Worm (Caenorhabditis elegans) whole organism, late embryonic: ENCODE measurements around the gene C25F9.12.

ENCODE experiments used
- C08G9.2 ChIP-seq: sonication (generic microtip); optimal IDR thresholded peaks from 2 replicates; lab custom pipeline; 2016; ENCODE audit warnings: mild to moderate bottlenecking, missing genetic modification characterization, moderate library complexity, missing compliant biosample characterization
- K02D7.2 ChIP-seq: sonication (generic microtip); optimal IDR thresholded peaks from 2 replicates; lab custom pipeline; 2017; ENCODE audit warnings: mild to moderate bottlenecking, missing genetic modification characterization, missing compliant biosample characterization
- T23F11.4 ChIP-seq: fragments of 200-800 bp; sonication (Bioruptor generic); optimal IDR thresholded peaks from 2 replicates; lab custom pipeline; 2018; ENCODE audit warnings: mild to moderate bottlenecking, missing genetic modification characterization, missing compliant biosample characterization
- ahr-1 ChIP-seq: sonication (generic microtip); optimal IDR thresholded peaks from 2 replicates; lab custom pipeline; 2016; ENCODE audit warnings: missing genetic modification characterization, missing compliant biosample characterization
- ceh-19 ChIP-seq: fragments of 200-800 bp; sonication (Bioruptor generic); optimal IDR thresholded peaks from 2 replicates; lab custom pipeline; 2018; ENCODE audit warnings: mild to moderate bottlenecking, missing genetic modification characterization, missing compliant biosample characterization
- ceh-2 ChIP-seq: sonication (generic microtip); optimal IDR thresholded peaks from 2 replicates; lab custom pipeline; 2016; ENCODE audit warnings: missing genotype, missing genetic modification characterization, missing compliant biosample characterization
- ceh-24 ChIP-seq: sonication (generic microtip); optimal IDR thresholded peaks from 2 replicates; lab custom pipeline; 2016; ENCODE audit warnings: mild to moderate bottlenecking, missing genetic modification characterization, missing compliant biosample characterization
- ceh-48 ChIP-seq: sonication (generic microtip); optimal IDR thresholded peaks from 2 replicates; lab custom pipeline; 2016; ENCODE audit warnings: missing genetic modification characterization, inconsistent platforms, missing compliant biosample characterization
- ceh-6 ChIP-seq: fragments of 200-800 bp; sonication (Bioruptor generic); optimal IDR thresholded peaks from 2 replicates; lab custom pipeline; 2018; ENCODE audit warnings: mild to moderate bottlenecking, missing genetic modification characterization, missing compliant biosample characterization
- ceh-9 ChIP-seq: sonication (generic microtip); optimal IDR thresholded peaks from 2 replicates; lab custom pipeline; 2016; ENCODE audit warnings: mild to moderate bottlenecking, missing genetic modification characterization, inconsistent platforms, missing compliant biosample characterization
- che-1 ChIP-seq: sonication (generic microtip); optimal IDR thresholded peaks from 2 replicates; lab custom pipeline; 2016; ENCODE audit warnings: mild to moderate bottlenecking, missing genetic modification characterization, missing compliant biosample characterization
- elt-2 ChIP-seq: sonication (generic microtip); optimal IDR thresholded peaks from 2 replicates; lab custom pipeline; 2016; ENCODE audit warnings: missing genetic modification reagents, missing genetic modification characterization, missing compliant biosample characterization
- eyg-1 ChIP-seq: sonication (generic microtip); optimal IDR thresholded peaks from 2 replicates; lab custom pipeline; 2016; ENCODE audit warnings: missing genotype, missing genetic modification characterization, missing compliant biosample characterization
- fkh-6 ChIP-seq: sonication (generic microtip); optimal IDR thresholded peaks from 2 replicates; lab custom pipeline; 2016; ENCODE audit warnings: missing genetic modification characterization, missing compliant biosample characterization
- gmeb-2 ChIP-seq: sonication (generic microtip); optimal IDR thresholded peaks from 2 replicates; lab custom pipeline; 2016; ENCODE audit warnings: missing genetic modification characterization, inconsistent platforms, missing compliant biosample characterization
- hlh-8 ChIP-seq: sonication (generic microtip); optimal IDR thresholded peaks from 2 replicates; lab custom pipeline; 2016; ENCODE audit warnings: missing genotype, missing genetic modification characterization, missing compliant biosample characterization
- mec-3 ChIP-seq: sonication (generic microtip); optimal IDR thresholded peaks from 2 replicates; lab custom pipeline; 2016; ENCODE audit warnings: borderline replicate concordance, missing genetic modification characterization, missing compliant biosample characterization
- nfya-1 ChIP-seq: sonication (generic microtip); optimal IDR thresholded peaks from 2 replicates; lab custom pipeline; 2017; ENCODE audit warnings: missing genetic modification characterization, mild to moderate bottlenecking, missing compliant biosample characterization, antibody characterized with exemption, moderate library complexity
- npax-4 ChIP-seq: sonication (generic microtip); optimal IDR thresholded peaks from 2 replicates; lab custom pipeline; 2016; ENCODE audit warnings: missing genetic modification characterization, missing compliant biosample characterization
- odd-2 ChIP-seq: sonication (generic microtip); optimal IDR thresholded peaks from 2 replicates; lab custom pipeline; 2017; ENCODE audit warnings: antibody characterized with exemption, mild to moderate bottlenecking, missing genetic modification characterization, missing compliant biosample characterization
- pat-9 ChIP-seq: fragments of 200-800 bp; sonication (Bioruptor generic); optimal IDR thresholded peaks from 2 replicates; lab custom pipeline; 2018; ENCODE audit warnings: mild to moderate bottlenecking, missing genetic modification characterization, moderate library complexity, missing compliant biosample characterization
- pax-1 ChIP-seq: fragments of 150-350 bp; optimal IDR thresholded peaks from 2 replicates; lab custom pipeline; 2014; ENCODE audit warnings: missing biosample characterization, missing genetic modification characterization
- pros-1 ChIP-seq: fragments of 150-350 bp; optimal IDR thresholded peaks from 2 replicates; lab custom pipeline; 2014; ENCODE audit warnings: missing biosample characterization, missing genetic modification reagents, missing genetic modification characterization
- ref-2 ChIP-seq: sonication (generic microtip); optimal IDR thresholded peaks from 2 replicates; lab custom pipeline; 2016; ENCODE audit warnings: missing genetic modification characterization, missing compliant biosample characterization
- sdc-2 ChIP-seq: sonication (generic microtip); optimal IDR thresholded peaks from 2 replicates; lab custom pipeline; 2016; ENCODE audit warnings: missing genotype, missing genetic modification characterization, missing compliant biosample characterization
- sox-2 ChIP-seq: fragments of 200-800 bp; sonication (Bioruptor generic); IDR thresholded peaks from 2 replicates; pipeline ENCODE4 v1.3.6; 2022; ENCODE audit warnings: missing genetic modification reagents, missing genetic modification characterization, missing compliant biosample characterization
- sox-4 ChIP-seq: sonication (generic microtip); optimal IDR thresholded peaks from 2 replicates; lab custom pipeline; 2017; ENCODE audit warnings: mild to moderate bottlenecking, missing genetic modification characterization, inconsistent platforms, missing compliant biosample characterization
- tbx-2 ChIP-seq: sonication (generic microtip); optimal IDR thresholded peaks from 2 replicates; lab custom pipeline; 2016; ENCODE audit warnings: missing genetic modification characterization, missing compliant biosample characterization
- unc-3 ChIP-seq, 2 experiments: fragments of 200-800 bp in 1 of 2; sonication (Bioruptor generic) in 1 of 2; sonication (generic microtip) in 1 of 2; conservative IDR thresholded peaks in 1 of 2; optimal IDR thresholded peaks in 1 of 2; 2 replicates each; pipeline versions ENCODE4 v1.3.6 to Lab custom; 2016 to 2022; ENCODE audit warnings: missing compliant biosample characterization in 2 of 2, missing genetic modification characterization in 2 of 2, missing genetic modification reagents in 1 of 2
- unc-55 ChIP-seq: sonication (generic microtip); optimal IDR thresholded peaks from 2 replicates; lab custom pipeline; 2017; ENCODE audit warnings: missing biosample characterization, missing genetic modification reagents, missing genetic modification characterization
- unc-86 ChIP-seq: sonication (generic microtip); optimal IDR thresholded peaks from 2 replicates; lab custom pipeline; 2016; ENCODE audit warnings: missing genetic modification characterization, missing compliant biosample characterization

Gene C25F9.12

DNA sequence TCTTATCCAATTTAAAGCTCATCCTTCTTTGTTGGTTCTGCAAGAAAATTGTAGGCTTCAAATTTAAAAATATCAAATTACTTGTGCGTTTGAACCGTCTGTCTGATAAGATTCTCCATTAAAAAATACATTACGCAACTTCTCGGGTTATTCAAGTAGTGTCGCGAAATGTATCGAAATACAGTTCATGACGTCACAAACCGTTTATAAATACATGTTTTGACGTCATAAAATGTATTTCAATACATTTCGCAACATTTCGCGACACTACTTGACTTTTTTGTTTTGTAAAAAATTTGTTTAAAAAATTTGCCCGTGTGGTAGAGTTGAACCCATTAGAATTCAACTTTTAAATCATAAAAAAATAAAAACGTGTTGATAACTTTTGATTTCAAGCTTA lies 40.8 kb upstream of the C25F9.12 start:
- TF ChIP-seq gmeb-2 (tag; lab: Kevin White, UChicago) (no peak), pros-1 (tag; lab: Kevin White, UChicago) (no peak)

DNA sequence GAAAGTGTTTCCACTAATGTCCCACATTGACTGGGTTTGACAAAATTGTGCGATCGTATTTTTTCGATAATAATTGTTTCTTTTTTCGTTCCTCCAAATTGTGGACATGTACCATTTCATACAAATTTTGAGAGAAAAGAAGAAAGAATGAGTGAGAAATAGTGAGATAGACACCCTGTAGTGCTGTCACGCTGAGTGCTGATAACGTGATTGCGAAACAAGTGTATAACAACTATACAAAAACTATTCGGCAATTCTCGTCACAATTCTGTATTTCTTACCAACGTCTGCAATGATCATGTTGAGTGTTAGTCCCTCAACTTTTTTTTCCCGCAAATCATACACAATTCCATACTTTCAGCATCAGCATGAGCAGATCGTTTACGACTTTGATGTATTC lies 33.6 kb upstream of the C25F9.12 start, which contains the start of gene C25F9.14:
Gene C25F9.14, plus strand, starts transcription at position 178 of the 400 bp plus-strand sequence.
- TF ChIP-seq fkh-6: no peak

DNA sequence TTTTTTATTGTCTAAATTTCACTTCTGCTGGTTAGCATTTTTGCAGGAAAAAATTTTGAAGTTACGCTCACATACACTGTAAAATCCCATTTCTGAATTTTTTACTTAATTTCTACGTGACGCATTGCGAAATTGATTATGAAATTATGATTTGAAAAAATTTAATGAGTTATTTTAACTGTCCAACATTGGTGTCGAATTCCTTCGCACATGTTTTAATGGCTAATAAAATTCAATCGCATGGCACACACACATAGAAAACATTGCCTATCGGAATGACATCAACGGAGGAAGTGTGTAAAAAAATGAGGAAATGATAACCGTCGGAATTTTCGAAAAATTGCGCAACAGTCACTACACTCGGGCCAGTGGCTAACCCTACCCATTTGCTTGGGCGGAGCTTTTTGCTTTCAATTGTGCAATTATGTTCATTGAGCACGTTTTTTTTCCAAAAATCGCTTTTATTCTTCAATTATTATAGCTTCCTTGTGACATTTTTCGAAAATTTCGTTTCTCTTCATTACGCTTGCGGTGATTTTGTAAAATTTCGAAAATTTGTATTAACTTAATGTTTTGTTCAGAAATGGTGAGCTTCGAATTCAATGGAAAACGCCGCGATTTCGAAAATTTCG lies 31.2 kb upstream of the C25F9.12 start, which contains the start of gene C25F9.16:
Gene C25F9.16, plus strand, starts transcription at position 582 of the 632 bp plus-strand sequence.
- TF ChIP-seq ceh-2 (tag; lab: Kevin White, UChicago): no peak
- TF ChIP-seq unc-3 (GFP tag; conservative IDR thresholded peaks at IDR 0.05; lab: Robert Waterston, UW): no peak
- TF ChIP-seq unc-3 (tag; optimal IDR thresholded peaks at IDR 0.05; lab: Kevin White, UChicago): no peak

DNA sequence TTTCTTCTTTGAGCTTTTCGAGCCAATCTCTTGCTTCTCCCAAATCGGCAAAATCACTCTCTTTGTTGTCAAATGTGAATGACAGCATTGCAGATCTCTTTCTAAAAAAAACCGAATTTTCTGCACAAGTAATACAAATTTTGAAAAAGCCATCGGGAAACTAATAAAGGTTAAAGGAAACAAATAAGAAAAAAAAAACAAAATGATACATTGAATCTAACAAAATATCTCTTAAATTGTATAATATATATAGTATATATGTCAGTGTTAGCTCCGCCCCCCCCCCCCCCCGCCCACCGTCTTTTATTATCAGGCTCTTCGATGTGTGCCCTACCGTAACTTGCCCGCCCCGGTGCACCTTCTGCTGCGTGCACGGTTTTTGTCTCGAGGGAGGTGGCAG lies 30.2 kb upstream of the C25F9.12 start, which contains the start of gene C25F9.11:
Gene C25F9.11, minus strand, starts transcription at position 101 of the 400 bp plus-strand sequence.
- TF ChIP-seq ahr-1 (tag; lab: Kevin White, UChicago) (no peak), sdc-2 (tag; lab: Kevin White, UChicago) (no peak), mec-3 (tag; lab: Kevin White, UChicago) (no peak), eyg-1 (tag; lab: Kevin White, UChicago) (no peak), odd-2 (no peak), nfya-1 (tag; lab: Kevin White, UChicago) (no peak), ceh-6 (GFP tag; lab: Kevin White, UChicago) (no peak), elt-2 (no peak), T23F11.4 (GFP tag; lab: Kevin White, UChicago) (no peak), ceh-24 (tag; lab: Kevin White, UChicago) (no peak), unc-55 (GFP tag; lab: Kevin White, UChicago) (no peak), ref-2 (tag; lab: Kevin White, UChicago) (no peak), ceh-19 (GFP tag; lab: Kevin White, UChicago) (no peak), sox-2 (GFP tag; lab: Robert Waterston, UW) (no peak), sox-4 (tag; lab: Kevin White, UChicago) (no peak), unc-3 (GFP tag; conservative IDR thresholded peaks at IDR 0.05; lab: Robert Waterston, UW) (no peak), unc-3 (tag; optimal IDR thresholded peaks at IDR 0.05; lab: Kevin White, UChicago) (no peak), C08G9.2 (tag; lab: Kevin White, UChicago) (no peak)

DNA sequence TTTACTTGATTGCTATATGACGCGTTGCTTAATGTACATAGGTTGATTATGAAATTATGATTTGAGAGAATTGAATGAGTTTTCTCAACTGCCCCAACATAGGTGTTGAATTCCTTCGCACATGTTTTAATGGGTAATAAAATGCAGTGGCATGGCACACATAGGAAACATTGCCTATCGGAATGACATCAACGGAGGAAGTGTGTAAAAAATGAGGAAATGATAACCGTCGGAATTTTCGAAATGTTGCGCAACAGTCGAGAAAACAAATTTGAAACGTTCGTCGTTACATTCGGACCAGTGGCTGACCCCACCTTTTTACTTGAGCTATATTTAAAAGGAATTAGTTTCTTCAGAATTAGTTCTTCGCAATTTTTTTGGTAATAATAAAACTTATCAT lies 29.3 kb upstream of the C25F9.12 start:
- TF ChIP-seq pax-1 (tag; lab: Kevin White, UChicago): no peak
- no peak for TF ChIP-seq che-1 (tag; lab: Kevin White, UChicago)
- no peak for TF ChIP-seq ceh-9 (tag; lab: Kevin White, UChicago)
- TF ChIP-seq npax-4 (tag; lab: Kevin White, UChicago): no peak

DNA sequence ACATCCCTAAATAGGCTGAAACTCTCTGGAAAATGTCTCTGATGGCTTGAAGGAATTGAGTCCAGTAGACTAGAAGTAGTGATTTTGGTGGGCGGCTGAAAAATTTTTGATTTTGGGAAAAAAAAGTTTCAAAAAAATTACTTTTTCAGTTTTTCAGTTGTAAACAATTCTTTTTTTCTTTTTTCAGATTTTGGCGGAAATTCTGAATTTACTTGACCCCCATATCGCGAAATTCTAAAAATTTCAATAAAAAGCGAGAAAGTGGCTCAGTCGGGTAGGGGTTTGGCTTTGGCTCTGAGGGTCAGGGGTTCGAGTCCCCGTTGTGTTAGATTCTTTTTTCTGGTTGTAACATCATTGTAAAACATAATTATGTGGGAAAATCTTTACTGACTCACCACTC lies 28.3 kb upstream of the C25F9.12 start, which contains the start of gene srw-85:
Gene srw-85, minus strand, starts transcription at position 101 of the 400 bp plus-strand sequence.
- TF ChIP-seq pat-9 (tag; lab: Kevin White, UChicago) (no peak), K02D7.2 (tag; lab: Kevin White, UChicago) (no peak), unc-3 (GFP tag; conservative IDR thresholded peaks at IDR 0.05; lab: Robert Waterston, UW) (no peak), unc-3 (tag; optimal IDR thresholded peaks at IDR 0.05; lab: Kevin White, UChicago) (no peak), unc-86 (tag; lab: Kevin White, UChicago) (no peak), tbx-2 (tag; lab: Kevin White, UChicago) (no peak), ceh-19 (GFP tag; lab: Kevin White, UChicago) (no peak), ceh-48 (tag; lab: Kevin White, UChicago) (no peak), hlh-8 (no peak)
